Worm (Caenorhabditis elegans) whole organism, young adult: ENCODE results near the gene lact-5.

Source experiments
- C17E4.6 ChIP-seq: fragments of 200-800 bp; sonication (Bioruptor generic); IDR thresholded peaks from 2 replicates; pipeline ENCODE4 v1.3.6; 2022; ENCODE audit warnings: missing genetic modification reagents, missing genetic modification characterization, missing compliant biosample characterization
- D2030.7 ChIP-seq: fragments of 200-800 bp; sonication (Bioruptor generic); IDR thresholded peaks from 2 replicates; pipeline ENCODE4 v1.3.6; 2022; ENCODE audit warnings: missing genetic modification reagents, missing genetic modification characterization, missing compliant biosample characterization
- F10E7.11 ChIP-seq: sonication (generic microtip); optimal IDR thresholded peaks from 2 replicates; lab custom pipeline; 2017; ENCODE audit warnings: mild to moderate bottlenecking, missing genetic modification characterization, moderate library complexity, missing compliant biosample characterization
- K12H6.12 ChIP-seq: fragments of 200-800 bp; sonication (Bioruptor generic); optimal IDR thresholded peaks from 2 replicates; lab custom pipeline; 2018; ENCODE audit warnings: mild to moderate bottlenecking, missing genetic modification characterization, missing compliant biosample characterization
- ama-1 ChIP-seq, 3 experiments: fragments of 150-350 bp in 1 of 3; sonication (generic microtip) in 2 of 3; optimal IDR thresholded peaks; 2 replicates each; lab custom pipeline; 2014 to 2018; ENCODE audit warnings: missing biosample characterization in 2 of 3, missing genetic modification characterization in 2 of 3, missing genetic modification reagents in 2 of 3
- aptf-2 ChIP-seq: fragments of 200-800 bp; sonication (Bioruptor generic); conservative IDR thresholded peaks from 2 replicates; pipeline ENCODE4 v1.3.6; 2022; ENCODE audit warnings: missing genetic modification reagents, missing genetic modification characterization, missing compliant biosample characterization
- aptf-3 ChIP-seq: fragments of 200-800 bp; sonication (Bioruptor generic); IDR thresholded peaks from 2 replicates; pipeline ENCODE4 v1.3.6; 2022; ENCODE audit warnings: missing genetic modification characterization, missing compliant biosample characterization
- attf-3 ChIP-seq: fragments of 200-800 bp; sonication (Bioruptor generic); conservative IDR thresholded peaks from 2 replicates; pipeline ENCODE4 v1.3.6; 2022; ENCODE audit warnings: missing genetic modification reagents, missing genetic modification characterization, missing compliant biosample characterization
- ceh-100 ChIP-seq: fragments of 200-800 bp; sonication (Bioruptor generic); IDR thresholded peaks from 2 replicates; pipeline ENCODE4 v1.3.6; 2022; ENCODE audit warnings: missing genetic modification reagents, missing genetic modification characterization, missing compliant biosample characterization
- ceh-58 ChIP-seq: fragments of 200-800 bp; sonication (Bioruptor generic); IDR thresholded peaks from 2 replicates; pipeline ENCODE4 v1.3.6; 2022; ENCODE audit warnings: missing genetic modification characterization, missing compliant biosample characterization
- dox-1 ChIP-seq: fragments of 200-800 bp; sonication (Bioruptor generic); IDR thresholded peaks from 2 replicates; pipeline ENCODE4 v1.3.6; 2022; ENCODE audit warnings: missing genetic modification reagents, missing genetic modification characterization, missing compliant biosample characterization
- dpff-1 ChIP-seq: sonication (generic microtip); optimal IDR thresholded peaks from 2 replicates; lab custom pipeline; 2017; ENCODE audit warnings: mild to moderate bottlenecking, missing genetic modification characterization, missing compliant biosample characterization
- efl-1 ChIP-seq: fragments of 150-350 bp; optimal IDR thresholded peaks from 2 replicates; lab custom pipeline; 2014; ENCODE audit warnings: missing biosample characterization, missing genetic modification reagents, missing genetic modification characterization
- egl-44 ChIP-seq: fragments of 200-800 bp; sonication (Bioruptor generic); IDR thresholded peaks from 2 replicates; pipeline ENCODE4 v1.3.6; 2022; ENCODE audit warnings: missing genetic modification reagents, missing genetic modification characterization, missing compliant biosample characterization
- egrh-3 ChIP-seq: fragments of 200-800 bp; sonication (Bioruptor generic); IDR thresholded peaks from 2 replicates; pipeline ENCODE4 v1.3.6; 2022; ENCODE audit warnings: missing genetic modification reagents, missing genetic modification characterization, missing compliant biosample characterization
- hlh-26 ChIP-seq: fragments of 200-800 bp; sonication (Bioruptor generic); conservative IDR thresholded peaks from 2 replicates; pipeline ENCODE4 v1.3.6; 2022; ENCODE audit warnings: missing genetic modification reagents, missing genetic modification characterization, missing compliant biosample characterization
- lin-40 ChIP-seq: sonication (generic microtip); optimal IDR thresholded peaks from 2 replicates; lab custom pipeline; 2016; ENCODE audit warnings: missing genetic modification characterization, mild to moderate bottlenecking, missing compliant biosample characterization, missing genotype, missing genetic modification reagents
- lin-54 ChIP-seq: fragments of 200-800 bp; sonication (Bioruptor generic); optimal IDR thresholded peaks from 2 replicates; lab custom pipeline; 2018; ENCODE audit warnings: mild to moderate bottlenecking, missing genetic modification characterization, missing compliant biosample characterization
- mcd-1 ChIP-seq: fragments of 200-800 bp; sonication (Bioruptor generic); IDR thresholded peaks from 2 replicates; pipeline ENCODE4 v1.3.6; 2022; ENCODE audit warnings: missing genetic modification reagents, missing genetic modification characterization, missing compliant biosample characterization
- nfyb-1 ChIP-seq: fragments of 200-800 bp; sonication (Bioruptor generic); IDR thresholded peaks from 2 replicates; pipeline ENCODE4 v1.3.6; 2022; ENCODE audit warnings: missing genetic modification reagents, missing genetic modification characterization, missing compliant biosample characterization
- nhr-179 ChIP-seq: sonication (generic microtip); optimal IDR thresholded peaks from 2 replicates; lab custom pipeline; 2016; ENCODE audit warnings: mild to moderate bottlenecking, missing genetic modification characterization, missing compliant biosample characterization
- nhr-27 ChIP-seq: fragments of 200-800 bp; sonication (Bioruptor generic); optimal IDR thresholded peaks from 2 replicates; lab custom pipeline; 2018; ENCODE audit warnings: mild to moderate bottlenecking, missing genetic modification characterization, moderate library complexity, missing compliant biosample characterization
- nhr-90 ChIP-seq: sonication (generic microtip); optimal IDR thresholded peaks from 2 replicates; lab custom pipeline; 2016; ENCODE audit warnings: missing genotype, mild to moderate bottlenecking, missing genetic modification characterization, missing compliant biosample characterization
- rec-8 ChIP-seq, 2 experiments: sonication (generic microtip); optimal IDR thresholded peaks; 2 replicates each; lab custom pipeline; 2016; ENCODE audit warnings: mild to moderate bottlenecking in 2 of 2, missing genetic modification characterization in 2 of 2, missing genetic modification reagents in 2 of 2, missing genotype in 2 of 2, missing biosample characterization in 1 of 2, missing compliant biosample characterization in 1 of 2, moderate library complexity in 1 of 2
- repo-1 ChIP-seq: sonication (generic microtip); optimal IDR thresholded peaks from 2 replicates; lab custom pipeline; 2017; ENCODE audit warnings: mild to moderate bottlenecking, missing genetic modification characterization, missing compliant biosample characterization
- tlf-1 ChIP-seq: fragments of 200-800 bp; sonication (Bioruptor generic); optimal IDR thresholded peaks from 2 replicates; lab custom pipeline; 2018; ENCODE audit warnings: mild to moderate bottlenecking, missing genetic modification characterization, missing compliant biosample characterization
- zfh-2 ChIP-seq: fragments of 200-800 bp; sonication (Bioruptor generic); conservative IDR thresholded peaks from 2 replicates; pipeline ENCODE4 v1.3.6; 2022; ENCODE audit warnings: missing genetic modification reagents, missing genetic modification characterization, missing compliant biosample characterization
- zim-3 ChIP-seq: sonication (generic microtip); optimal IDR thresholded peaks from 2 replicates; lab custom pipeline; 2017; ENCODE audit warnings: mild to moderate bottlenecking, missing genetic modification characterization, moderate library complexity, missing compliant biosample characterization
- ztf-18 ChIP-seq: sonication (generic microtip); optimal IDR thresholded peaks from 2 replicates; lab custom pipeline; 2016; ENCODE audit warnings: missing genotype, mild to moderate bottlenecking, missing genetic modification characterization, missing compliant biosample characterization
- ztf-25 ChIP-seq: fragments of 200-800 bp; sonication (Bioruptor generic); IDR thresholded peaks from 2 replicates; pipeline ENCODE4 v1.3.6; 2022; ENCODE audit warnings: missing genetic modification reagents, missing genetic modification characterization, missing compliant biosample characterization
- ztf-3 ChIP-seq: fragments of 200-800 bp; sonication (Bioruptor generic); optimal IDR thresholded peaks from 2 replicates; lab custom pipeline; 2018; ENCODE audit warnings: mild to moderate bottlenecking, missing genetic modification characterization, missing compliant biosample characterization

lact-5 gene

ce11 chrII:4869793-4870343, 48.3 kb upstream of the lact-5 start (continued):
- no peak for TF ChIP-seq lin-40 (tag; lab: Kevin White, UChicago)
- TF ChIP-seq attf-3 (GFP tag; lab: Robert Waterston, UW) = no peak
- TF ChIP-seq D2030.7 (GFP tag; lab: Robert Waterston, UW) = no peak
- TF ChIP-seq rec-8 (tag; optimal IDR thresholded peaks at IDR 0.05; lab: Kevin White, UChicago) = no peak
- TF ChIP-seq tlf-1 (GFP tag; lab: Kevin White, UChicago) = no peak
- TF ChIP-seq lin-54 = no peak
- no peak for TF ChIP-seq aptf-3 (GFP tag; lab: Robert Waterston, UW)
- TF ChIP-seq nhr-27 = no peak
- no peak for TF ChIP-seq C17E4.6 (GFP tag; lab: Robert Waterston, UW)
- TF ChIP-seq hlh-26 (GFP tag; lab: Robert Waterston, UW) = 0 out of 2 replicates have a peak, but pooled peaks have one; percentile 11
- no peak for TF ChIP-seq efl-1 (GFP tag; lab: Kevin White, UChicago)
- no peak for TF ChIP-seq ceh-100
- TF ChIP-seq, all 124 proteins: peak for 6

- no peak for TF ChIP-seq F10E7.11 (tag; lab: Kevin White, UChicago)
- TF ChIP-seq tlf-1 (GFP tag; lab: Kevin White, UChicago) = no peak
- TF ChIP-seq mcd-1 (GFP tag; lab: Robert Waterston, UW) = no peak
Observed at ce11 chrII:4867476-4867875, 45.9 kb upstream of the lact-5 start, which contains the start of gene col-17. Gene col-17 (minus strand): TSS chrII:4867576.

- TF ChIP-seq egrh-3 (peak; percentile 91), zfh-2 (GFP tag; lab: Robert Waterston, UW) (peak; percentile 77), ceh-58 (GFP tag; lab: Robert Waterston, UW) (0 out of 2 replicates have a peak, but pooled peaks have one; percentile 11), dox-1 (0 out of 2 replicates have a peak, but pooled peaks have one; percentile 33), egl-44 (GFP tag; lab: Robert Waterston, UW) (0 out of 2 replicates have a peak, but pooled peaks have one; percentile 7)
Observed at ce11 chrII:4866819-4867218, 45.3 kb upstream of the lact-5 start.

ce11 chrII:4866045-4866444, 44.5 kb upstream of the lact-5 start:
- TF ChIP-seq ztf-25 (GFP tag; lab: Robert Waterston, UW) (no peak), C17E4.6 (GFP tag; lab: Robert Waterston, UW) (no peak), nfyb-1 (GFP tag; lab: Robert Waterston, UW) (no peak), D2030.7 (GFP tag; lab: Robert Waterston, UW) (no peak), attf-3 (GFP tag; lab: Robert Waterston, UW) (no peak), nhr-90 (tag; lab: Kevin White, UChicago) (no peak), aptf-2 (GFP tag; lab: Robert Waterston, UW) (no peak), zim-3 (tag; lab: Kevin White, UChicago) (no peak), repo-1 (tag; lab: Kevin White, UChicago) (no peak), ama-1 (optimal IDR thresholded peaks at IDR 0.05; lab: Kevin White, UChicago) (no peak), ama-1 (GFP tag; optimal IDR thresholded peaks at IDR 0.05; lab: Kevin White, UChicago) (no peak), nhr-179 (tag; lab: Kevin White, UChicago) (no peak), K12H6.12 (tag; lab: Kevin White, UChicago) (no peak), ztf-3 (GFP tag; lab: Kevin White, UChicago) (no peak), nhr-27 (no peak), ztf-18 (tag; lab: Kevin White, UChicago) (no peak)

- no peak for TF ChIP-seq dpff-1 (tag; lab: Kevin White, UChicago)
- TF ChIP-seq, all 124 proteins: peak for 0
Observed at ce11 chrII:4863357-4863756, 41.8 kb upstream of the lact-5 start, which contains the start of the genes mpst-4 and F11G11.14. Gene mpst-4 (minus strand): TSS chrII:4863457. Gene F11G11.14 (plus strand): TSS chrII:4863681.
